Fruit fly (Drosophila melanogaster) S2 (cell line): ENCODE data around the gene ND-B22.

Experiments
- CG8478 ChIP-seq: fragments of >200 bp; optimal IDR thresholded peaks from 2 replicates; lab custom pipeline; 2018
- CTCF ChIP-seq, 2 experiments: fragments of >200 bp; optimal IDR thresholded peaks; 2 replicates each; lab custom pipeline; 2018

DNA sequence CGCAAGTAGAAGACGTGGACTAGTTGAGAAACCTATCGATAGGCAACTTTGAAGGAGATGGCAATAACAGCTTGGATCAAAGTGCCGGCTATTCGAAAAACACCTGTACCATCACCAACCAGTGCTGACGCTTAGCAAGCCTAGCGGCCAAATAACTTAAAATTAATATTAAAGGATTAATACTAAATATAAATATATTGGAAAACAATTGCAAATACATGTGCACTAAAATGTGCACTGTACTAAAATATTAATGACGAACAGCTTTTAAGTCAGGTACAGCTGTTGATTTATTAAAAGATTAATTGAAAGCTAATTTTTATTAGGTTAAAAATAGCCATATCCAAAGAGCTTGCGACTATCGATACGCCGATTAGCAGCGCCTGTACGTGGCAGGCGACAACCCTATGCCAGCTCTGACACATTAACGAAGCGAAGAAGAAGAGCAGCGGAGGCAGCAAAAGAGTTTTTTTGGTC lies 7.6 kb upstream of the ND-B22 start, which contains the start of the genes CG9302 and beta'COP:
- TF ChIP-seq CTCF (optimal IDR thresholded peaks at IDR 0.05; lab: Kevin White, UChicago) (no peak), CG8478 (lab: Kevin White, UChicago) (no peak)
